Fruit fly (Drosophila melanogaster): ENCODE data around the gene CG43292.

DNA sequence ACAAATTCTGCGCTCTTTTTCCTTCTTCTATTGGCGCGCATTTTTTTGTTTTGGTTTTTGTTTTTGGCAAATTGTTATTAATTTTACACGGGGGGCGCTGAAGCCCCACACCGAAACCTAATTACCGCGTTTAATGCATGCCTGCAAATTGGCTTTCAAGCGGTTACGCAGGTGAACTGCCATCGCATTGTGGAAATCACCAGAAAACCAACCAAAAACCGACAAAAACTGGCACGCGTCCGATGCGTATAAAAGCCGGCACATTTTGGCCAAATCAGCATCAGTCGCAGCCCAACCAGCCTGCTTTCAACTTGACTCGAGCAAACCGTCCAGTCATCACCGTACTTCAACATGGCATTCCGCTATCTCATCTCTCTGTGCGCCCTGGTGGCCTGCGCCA is 4.1 kb upstream of the CG43292 start, which contains the start of gene CG8541:
- no peak for TF ChIP-seq kay (GFP tag; ENCODE audit: borderline replicate concordance)
- no peak for TF ChIP-seq toe (GFP tag; optimal IDR thresholded peaks at IDR 0.05)
- TF ChIP-seq CG7045 (GFP tag; optimal IDR thresholded peaks at IDR 0.05) = no peak
